Worm (Caenorhabditis elegans) whole organism, late embryonic: ENCODE data around the gene Y39G8C.2.

Source experiments
- C08G9.2 ChIP-seq: sonication (generic microtip); optimal IDR thresholded peaks from 2 replicates; lab custom pipeline; 2016; ENCODE audit warnings: mild to moderate bottlenecking, missing genetic modification characterization, moderate library complexity, missing compliant biosample characterization
- C38D4.7 ChIP-seq: fragments of 200-800 bp; sonication (Bioruptor generic); optimal IDR thresholded peaks from 2 replicates; lab custom pipeline; 2018; ENCODE audit warnings: mild to moderate bottlenecking, missing genetic modification characterization, moderate library complexity, missing compliant biosample characterization
- F13H6.1 ChIP-seq: sonication (generic microtip); optimal IDR thresholded peaks from 2 replicates; lab custom pipeline; 2016; ENCODE audit warnings: missing genetic modification characterization, missing compliant biosample characterization
- K02D7.2 ChIP-seq: sonication (generic microtip); optimal IDR thresholded peaks from 2 replicates; lab custom pipeline; 2017; ENCODE audit warnings: mild to moderate bottlenecking, missing genetic modification characterization, missing compliant biosample characterization
- T23F11.4 ChIP-seq: fragments of 200-800 bp; sonication (Bioruptor generic); optimal IDR thresholded peaks from 2 replicates; lab custom pipeline; 2018; ENCODE audit warnings: mild to moderate bottlenecking, missing genetic modification characterization, missing compliant biosample characterization
- Y22D7AL.16 ChIP-seq: sonication (generic microtip); optimal IDR thresholded peaks from 2 replicates; lab custom pipeline; 2016; ENCODE audit warnings: missing genetic modification characterization, missing compliant biosample characterization
- ahr-1 ChIP-seq: sonication (generic microtip); optimal IDR thresholded peaks from 2 replicates; lab custom pipeline; 2016; ENCODE audit warnings: missing genetic modification characterization, missing compliant biosample characterization
- ama-1 ChIP-seq: fragments of 150-350 bp; optimal IDR thresholded peaks from 2 replicates; lab custom pipeline; 2014
- ceh-14 ChIP-seq: sonication (generic microtip); optimal IDR thresholded peaks from 2 replicates; lab custom pipeline; 2016; ENCODE audit warnings: missing genotype, missing genetic modification characterization, missing compliant biosample characterization
- ceh-19 ChIP-seq: fragments of 200-800 bp; sonication (Bioruptor generic); optimal IDR thresholded peaks from 2 replicates; lab custom pipeline; 2018; ENCODE audit warnings: mild to moderate bottlenecking, missing genetic modification characterization, missing compliant biosample characterization
- ceh-24 ChIP-seq: sonication (generic microtip); optimal IDR thresholded peaks from 2 replicates; lab custom pipeline; 2016; ENCODE audit warnings: mild to moderate bottlenecking, missing genetic modification characterization, missing compliant biosample characterization
- ceh-34 ChIP-seq: sonication (generic microtip); optimal IDR thresholded peaks from 2 replicates; lab custom pipeline; 2016; ENCODE audit warnings: mild to moderate bottlenecking, missing genetic modification characterization, missing compliant biosample characterization
- ceh-45 ChIP-seq: fragments of 200-800 bp; sonication (Bioruptor generic); IDR thresholded peaks from 2 replicates; pipeline ENCODE4 v1.3.6; 2022; ENCODE audit warnings: missing genetic modification reagents, missing genetic modification characterization, missing compliant biosample characterization
- ceh-9 ChIP-seq: sonication (generic microtip); optimal IDR thresholded peaks from 2 replicates; lab custom pipeline; 2016; ENCODE audit warnings: mild to moderate bottlenecking, missing genetic modification characterization, inconsistent platforms, missing compliant biosample characterization
- dmd-4 ChIP-seq: sonication (generic microtip); optimal IDR thresholded peaks from 2 replicates; lab custom pipeline; 2016; ENCODE audit warnings: borderline replicate concordance, missing genetic modification characterization, missing compliant biosample characterization
- dve-1 ChIP-seq: sonication (generic microtip); optimal IDR thresholded peaks from 2 replicates; lab custom pipeline; 2017; ENCODE audit warnings: antibody characterized with exemption, mild to moderate bottlenecking, missing genetic modification characterization, missing compliant biosample characterization
- elt-2 ChIP-seq: sonication (generic microtip); optimal IDR thresholded peaks from 2 replicates; lab custom pipeline; 2016; ENCODE audit warnings: missing genetic modification reagents, missing genetic modification characterization, missing compliant biosample characterization
- elt-4 ChIP-seq: sonication (generic microtip); optimal IDR thresholded peaks from 2 replicates; lab custom pipeline; 2016; ENCODE audit warnings: missing genetic modification characterization, missing compliant biosample characterization
- ets-4 ChIP-seq: sonication (generic microtip); optimal IDR thresholded peaks from 2 replicates; lab custom pipeline; 2016; ENCODE audit warnings: missing genetic modification characterization, missing compliant biosample characterization
- eyg-1 ChIP-seq: sonication (generic microtip); optimal IDR thresholded peaks from 2 replicates; lab custom pipeline; 2016; ENCODE audit warnings: missing genotype, missing genetic modification characterization, missing compliant biosample characterization
- fax-1 ChIP-seq: sonication (generic microtip); optimal IDR thresholded peaks from 2 replicates; lab custom pipeline; 2016; ENCODE audit warnings: missing genotype, missing genetic modification characterization, missing compliant biosample characterization
- fkh-6 ChIP-seq: sonication (generic microtip); optimal IDR thresholded peaks from 2 replicates; lab custom pipeline; 2016; ENCODE audit warnings: missing genetic modification characterization, missing compliant biosample characterization
- gmeb-2 ChIP-seq: sonication (generic microtip); optimal IDR thresholded peaks from 2 replicates; lab custom pipeline; 2016; ENCODE audit warnings: missing genetic modification characterization, inconsistent platforms, missing compliant biosample characterization
- hlh-13 ChIP-seq: fragments of 200-800 bp; sonication (Bioruptor generic); optimal IDR thresholded peaks from 2 replicates; lab custom pipeline; 2018; ENCODE audit warnings: mild to moderate bottlenecking, missing genetic modification characterization, missing compliant biosample characterization
- hlh-15 ChIP-seq: sonication (generic microtip); optimal IDR thresholded peaks from 2 replicates; lab custom pipeline; 2016; ENCODE audit warnings: missing genetic modification characterization, missing compliant biosample characterization
- hlh-6 ChIP-seq: sonication (generic microtip); optimal IDR thresholded peaks from 2 replicates; lab custom pipeline; 2016; ENCODE audit warnings: missing genotype, missing genetic modification characterization, missing compliant biosample characterization
- hlh-8 ChIP-seq: sonication (generic microtip); optimal IDR thresholded peaks from 2 replicates; lab custom pipeline; 2016; ENCODE audit warnings: missing genotype, missing genetic modification characterization, missing compliant biosample characterization
- lim-6 ChIP-seq: sonication (generic microtip); optimal IDR thresholded peaks from 2 replicates; lab custom pipeline; 2016; ENCODE audit warnings: missing genetic modification characterization, missing compliant biosample characterization
- lin-11 ChIP-seq: fragments of 200-800 bp; sonication (Bioruptor generic); optimal IDR thresholded peaks from 2 replicates; lab custom pipeline; 2018; ENCODE audit warnings: mild to moderate bottlenecking, missing genetic modification characterization, missing compliant biosample characterization
- madf-2 ChIP-seq: sonication (generic microtip); optimal IDR thresholded peaks from 2 replicates; lab custom pipeline; 2017; ENCODE audit warnings: missing genetic modification characterization, missing compliant biosample characterization
- mec-3 ChIP-seq: sonication (generic microtip); optimal IDR thresholded peaks from 2 replicates; lab custom pipeline; 2016; ENCODE audit warnings: borderline replicate concordance, missing genetic modification characterization, missing compliant biosample characterization
- nfya-1 ChIP-seq: sonication (generic microtip); optimal IDR thresholded peaks from 2 replicates; lab custom pipeline; 2017; ENCODE audit warnings: missing genetic modification characterization, mild to moderate bottlenecking, missing compliant biosample characterization, antibody characterized with exemption, moderate library complexity
- nhr-11 ChIP-seq: fragments of 150-350 bp; optimal IDR thresholded peaks from 2 replicates; lab custom pipeline; 2014; ENCODE audit warnings: missing biosample characterization, missing genetic modification characterization
- nhr-232 ChIP-seq: sonication (generic microtip); optimal IDR thresholded peaks from 2 replicates; lab custom pipeline; 2016; ENCODE audit warnings: missing genetic modification characterization, missing compliant biosample characterization
- npax-4 ChIP-seq: sonication (generic microtip); optimal IDR thresholded peaks from 2 replicates; lab custom pipeline; 2016; ENCODE audit warnings: missing genetic modification characterization, missing compliant biosample characterization
- odd-2 ChIP-seq: sonication (generic microtip); optimal IDR thresholded peaks from 2 replicates; lab custom pipeline; 2017; ENCODE audit warnings: antibody characterized with exemption, mild to moderate bottlenecking, missing genetic modification characterization, missing compliant biosample characterization
- pag-3 ChIP-seq: sonication (generic microtip); optimal IDR thresholded peaks from 2 replicates; lab custom pipeline; 2016; ENCODE audit warnings: missing compliant biosample characterization, missing genetic modification characterization, borderline replicate concordance
- pat-9 ChIP-seq: fragments of 200-800 bp; sonication (Bioruptor generic); optimal IDR thresholded peaks from 2 replicates; lab custom pipeline; 2018; ENCODE audit warnings: mild to moderate bottlenecking, missing genetic modification characterization, moderate library complexity, missing compliant biosample characterization
- pha-2 ChIP-seq: sonication (generic microtip); optimal IDR thresholded peaks from 2 replicates; lab custom pipeline; 2017; ENCODE audit warnings: mild to moderate bottlenecking, missing genetic modification characterization, missing compliant biosample characterization
- pha-4 ChIP-seq: fragments of 150-350 bp; optimal IDR thresholded peaks from 2 replicates; lab custom pipeline; 2018; ENCODE audit warnings: missing biosample characterization, missing genetic modification reagents, missing genetic modification characterization
- pros-1 ChIP-seq: fragments of 150-350 bp; optimal IDR thresholded peaks from 2 replicates; lab custom pipeline; 2014; ENCODE audit warnings: missing biosample characterization, missing genetic modification reagents, missing genetic modification characterization
- ref-2 ChIP-seq: sonication (generic microtip); optimal IDR thresholded peaks from 2 replicates; lab custom pipeline; 2016; ENCODE audit warnings: missing genetic modification characterization, missing compliant biosample characterization
- rnt-1 ChIP-seq: sonication (generic microtip); optimal IDR thresholded peaks from 2 replicates; lab custom pipeline; 2016; ENCODE audit warnings: missing genetic modification characterization, missing compliant biosample characterization
- sox-2 ChIP-seq: fragments of 200-800 bp; sonication (Bioruptor generic); IDR thresholded peaks from 2 replicates; pipeline ENCODE4 v1.3.6; 2022; ENCODE audit warnings: missing genetic modification reagents, missing genetic modification characterization, missing compliant biosample characterization
- sox-4 ChIP-seq: sonication (generic microtip); optimal IDR thresholded peaks from 2 replicates; lab custom pipeline; 2017; ENCODE audit warnings: mild to moderate bottlenecking, missing genetic modification characterization, inconsistent platforms, missing compliant biosample characterization
- syd-9 ChIP-seq: sonication (generic microtip); optimal IDR thresholded peaks from 2 replicates; lab custom pipeline; 2016; ENCODE audit warnings: mild to moderate bottlenecking, missing genetic modification characterization, moderate library complexity, missing compliant biosample characterization
- tbx-2 ChIP-seq: sonication (generic microtip); optimal IDR thresholded peaks from 2 replicates; lab custom pipeline; 2016; ENCODE audit warnings: missing genetic modification characterization, missing compliant biosample characterization
- tbx-7 ChIP-seq: sonication (generic microtip); optimal IDR thresholded peaks from 2 replicates; lab custom pipeline; 2016; ENCODE audit warnings: missing genotype, missing genetic modification characterization, missing compliant biosample characterization
- ttx-3 ChIP-seq: sonication (generic microtip); optimal IDR thresholded peaks from 2 replicates; lab custom pipeline; 2016; ENCODE audit warnings: missing genetic modification reagents, missing genetic modification characterization, missing compliant biosample characterization
- unc-3 ChIP-seq, 2 experiments: fragments of 200-800 bp in 1 of 2; sonication (Bioruptor generic) in 1 of 2; sonication (generic microtip) in 1 of 2; conservative IDR thresholded peaks in 1 of 2; optimal IDR thresholded peaks in 1 of 2; 2 replicates each; pipeline versions ENCODE4 v1.3.6 to Lab custom; 2016 to 2022; ENCODE audit warnings: missing compliant biosample characterization in 2 of 2, missing genetic modification characterization in 2 of 2, missing genetic modification reagents in 1 of 2
- unc-55 ChIP-seq: sonication (generic microtip); optimal IDR thresholded peaks from 2 replicates; lab custom pipeline; 2017; ENCODE audit warnings: missing biosample characterization, missing genetic modification reagents, missing genetic modification characterization
- unc-86 ChIP-seq: sonication (generic microtip); optimal IDR thresholded peaks from 2 replicates; lab custom pipeline; 2016; ENCODE audit warnings: missing genetic modification characterization, missing compliant biosample characterization
- zip-5 ChIP-seq: sonication (generic microtip); optimal IDR thresholded peaks from 2 replicates; lab custom pipeline; 2016; ENCODE audit warnings: missing genetic modification characterization, missing compliant biosample characterization

Y39G8C.2 gene

DNA sequence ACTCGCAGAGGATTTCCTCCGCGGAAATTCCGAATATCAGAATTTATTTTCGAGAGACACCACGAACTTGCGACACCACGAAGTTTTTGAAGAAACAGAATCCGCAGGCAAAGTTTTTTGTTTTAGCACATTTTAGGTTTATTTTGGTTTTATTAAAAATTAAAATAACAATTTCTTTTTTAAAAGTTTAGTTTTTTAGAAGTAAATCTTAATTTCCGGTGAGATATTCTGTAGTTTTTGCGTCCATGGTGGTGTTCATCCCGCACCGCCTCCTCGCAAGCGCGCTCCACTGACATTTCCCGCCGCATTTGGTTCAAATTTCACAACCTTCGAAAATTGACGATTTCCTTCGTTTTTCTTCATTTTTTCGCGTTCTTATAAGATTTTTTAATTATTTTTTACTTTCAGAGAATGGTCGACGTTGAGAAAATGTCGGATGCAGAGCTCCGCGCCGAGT, 34.3 kb downstream of the Y39G8C.2 start, which contains the start of gene lem-2:
lem-2 (plus strand) TSS at position 407 of the 457 bp plus-strand sequence.
- TF ChIP-seq elt-4 = no peak
- TF ChIP-seq syd-9 (tag; lab: Kevin White, UChicago) = peak; percentile 67
- TF ChIP-seq hlh-13 (GFP tag; lab: Kevin White, UChicago) = no peak
- peak; percentile 89 for TF ChIP-seq ahr-1 (tag; lab: Kevin White, UChicago)
- peak; percentile 90 for TF ChIP-seq ets-4
- no peak for TF ChIP-seq dve-1
- no peak for TF ChIP-seq sox-2 (GFP tag; lab: Robert Waterston, UW)
- no peak for TF ChIP-seq mec-3
- peak; percentile 89 for TF ChIP-seq lim-6 (tag; lab: Kevin White, UChicago)
- peak; percentile 89 for TF ChIP-seq hlh-15 (tag; lab: Kevin White, UChicago)
- TF ChIP-seq sox-4 (tag; lab: Kevin White, UChicago) = peak; percentile 57
- peak; percentile 96 for TF ChIP-seq zip-5 (tag; lab: Kevin White, UChicago)
- TF ChIP-seq fax-1 (tag; lab: Kevin White, UChicago) = peak; percentile 95
- TF ChIP-seq pha-2 (tag; lab: Kevin White, UChicago) = peak; percentile 76
- TF ChIP-seq ceh-14 (tag; lab: Kevin White, UChicago) = peak; percentile 96
- peak; percentile 98 for TF ChIP-seq tbx-2 (tag; lab: Kevin White, UChicago)
- TF ChIP-seq pros-1 (tag; lab: Kevin White, UChicago) = no peak
- peak; percentile 75 for TF ChIP-seq unc-86 (tag; lab: Kevin White, UChicago)
- TF ChIP-seq elt-2 (tag; lab: Kevin White, UChicago) = peak; percentile 95
- peak; percentile 98 for TF ChIP-seq ceh-34 (tag; lab: Kevin White, UChicago)
- TF ChIP-seq ceh-24 = peak; percentile 38
- peak; percentile 41 for TF ChIP-seq K02D7.2
- peak; percentile 84 for TF ChIP-seq F13H6.1 (tag; lab: Kevin White, UChicago)
- no peak for TF ChIP-seq ceh-9 (tag; lab: Kevin White, UChicago)
- no peak for TF ChIP-seq nhr-232 (tag; lab: Kevin White, UChicago)
- TF ChIP-seq hlh-6 (tag; lab: Kevin White, UChicago) = peak; percentile 61
- TF ChIP-seq ama-1 (lab: Kevin White, UChicago) = no peak
- peak; percentile 61 for TF ChIP-seq madf-2 (tag; lab: Kevin White, UChicago)
- no peak for TF ChIP-seq nhr-11 (tag; lab: Kevin White, UChicago)
- peak; percentile 67 for TF ChIP-seq C38D4.7 (GFP tag; lab: Kevin White, UChicago)
- TF ChIP-seq nfya-1 (tag; lab: Kevin White, UChicago) = peak; percentile 3
- TF ChIP-seq eyg-1 = peak; percentile 71
- TF ChIP-seq pha-4 (tag; lab: Kevin White, UChicago) = no peak
- TF ChIP-seq fkh-6 (tag; lab: Kevin White, UChicago) = peak; percentile 72
- peak; percentile 58 for TF ChIP-seq Y22D7AL.16 (tag; lab: Kevin White, UChicago)
- peak; percentile 52 for TF ChIP-seq dmd-4 (tag; lab: Kevin White, UChicago)
- no peak for TF ChIP-seq gmeb-2
- TF ChIP-seq pat-9 = peak; percentile 24
- no peak for TF ChIP-seq unc-3 (GFP tag; conservative IDR thresholded peaks at IDR 0.05; lab: Robert Waterston, UW)
- TF ChIP-seq unc-3 (tag; optimal IDR thresholded peaks at IDR 0.05; lab: Kevin White, UChicago) = peak; percentile 88
- TF ChIP-seq pag-3 (tag; lab: Kevin White, UChicago) = peak; percentile 65
- TF ChIP-seq hlh-8 (tag; lab: Kevin White, UChicago) = peak; percentile 97
- no peak for TF ChIP-seq odd-2
- TF ChIP-seq rnt-1 (tag; lab: Kevin White, UChicago) = peak; percentile 89
- peak; percentile 68 for TF ChIP-seq T23F11.4 (GFP tag; lab: Kevin White, UChicago)
- TF ChIP-seq ttx-3 (tag; lab: Kevin White, UChicago) = peak; percentile 65
- TF ChIP-seq C08G9.2 (tag; lab: Kevin White, UChicago) = peak; percentile 90
- TF ChIP-seq lin-11 (tag; lab: Kevin White, UChicago) = peak; percentile 53
- peak; percentile 94 for TF ChIP-seq tbx-7
- TF ChIP-seq ceh-19 (GFP tag; lab: Kevin White, UChicago) = peak; percentile 45
- no peak for TF ChIP-seq ceh-45 (GFP tag; lab: Robert Waterston, UW)
- peak; percentile 95 for TF ChIP-seq ref-2 (tag; lab: Kevin White, UChicago)
- TF ChIP-seq npax-4 (tag; lab: Kevin White, UChicago) = peak; percentile 64
- no peak for TF ChIP-seq unc-55 (GFP tag; lab: Kevin White, UChicago)
